Fruit fly (Drosophila melanogaster) whole organism, embryonic: ENCODE results near the gene qm.

Experiments
- Asciz ChIP-seq: fragments of 200-800 bp; sonication (Bioruptor generic); optimal IDR thresholded peaks from 2 replicates; lab custom pipeline; 2017; ENCODE audit warnings: missing biosample characterization, mild to moderate bottlenecking, missing genetic modification characterization, missing genetic modification reagents
- CG10147 ChIP-seq: fragments of 200-800 bp; sonication (Bioruptor generic); optimal IDR thresholded peaks from 2 replicates; lab custom pipeline; 2019; ENCODE audit warnings: missing biosample characterization, mild to moderate bottlenecking, missing genetic modification characterization, moderate library complexity
- CG14667 ChIP-seq: fragments of 200-800 bp; sonication (Bioruptor generic); IDR thresholded peaks from 2 replicates; pipeline ENCODE4 v1.3.6; 2022; ENCODE audit warnings: missing biosample characterization, missing genetic modification characterization
- CG17829 ChIP-seq: fragments of 200-800 bp; optimal IDR thresholded peaks from 2 replicates; lab custom pipeline; 2019; ENCODE audit warnings: missing biosample characterization, mild to moderate bottlenecking, missing genetic modification characterization, moderate library complexity
- CG1832 ChIP-seq: fragments of 200-800 bp; sonication (Bioruptor generic); optimal IDR thresholded peaks from 2 replicates; lab custom pipeline; 2017; ENCODE audit warnings: missing biosample characterization, mild to moderate bottlenecking, missing genetic modification characterization, inconsistent platforms
- CG18619 ChIP-seq: fragments of 200-800 bp; sonication (Bioruptor generic); optimal IDR thresholded peaks from 3 replicates; lab custom pipeline; 2017; ENCODE audit warnings: missing biosample characterization, mild to moderate bottlenecking, missing genetic modification characterization
- CG2129 ChIP-seq: fragments of 200-800 bp; sonication (Bioruptor generic); IDR thresholded peaks from 2 replicates; pipeline ENCODE4 v1.3.6; 2022; ENCODE audit warnings: missing biosample characterization, missing genetic modification characterization; ENCODE audit not compliant: partially characterized antibody
- CG30020 ChIP-seq: fragments of 200-800 bp; optimal IDR thresholded peaks from 2 replicates; lab custom pipeline; 2019; ENCODE audit warnings: missing biosample characterization, mild to moderate bottlenecking, missing genetic modification characterization, moderate library complexity
- CG3726 ChIP-seq: fragments of 200-800 bp; sonication (Bioruptor generic); IDR thresholded peaks from 3 replicates; pipeline ENCODE4, ENCODE4 v1.3.6; 2022; ENCODE audit warnings: missing biosample characterization, missing genetic modification characterization
- CG42726 ChIP-seq: fragments of 200-800 bp; sonication (Bioruptor generic); IDR thresholded peaks from 2 replicates; pipeline ENCODE4 v1.3.6; 2022; ENCODE audit warnings: missing biosample characterization, missing genetic modification characterization; ENCODE audit not compliant: partially characterized antibody
- CG4360 ChIP-seq: fragments of 200-800 bp; sonication (Bioruptor generic); IDR thresholded peaks from 2 replicates; pipeline ENCODE4 v1.3.6; 2022; ENCODE audit warnings: missing biosample characterization, missing genetic modification characterization
- CG4854 ChIP-seq: fragments of 200-800 bp; sonication (Bioruptor generic); optimal IDR thresholded peaks from 2 replicates; lab custom pipeline; 2016; ENCODE audit warnings: missing biosample characterization, missing genetic modification characterization, inconsistent platforms
- CG7786 ChIP-seq: fragments of 200-800 bp; sonication (Bioruptor generic); optimal IDR thresholded peaks from 2 replicates; lab custom pipeline; 2016; ENCODE audit warnings: missing biosample characterization, missing genetic modification characterization
- CG7839 ChIP-seq: fragments of 200-800 bp; sonication (Bioruptor generic); optimal IDR thresholded peaks from 3 replicates; lab custom pipeline; 2018; ENCODE audit warnings: missing biosample characterization, mild to moderate bottlenecking, missing genetic modification characterization, moderate library complexity
- CG7928 ChIP-seq: fragments of 200-800 bp; sonication (Bioruptor generic); optimal IDR thresholded peaks from 2 replicates; lab custom pipeline; 2017; ENCODE audit warnings: missing biosample characterization, mild to moderate bottlenecking, missing genetic modification characterization
- Chrac-16 ChIP-seq: fragments of 200-800 bp; sonication (Bioruptor generic); optimal IDR thresholded peaks from 3 replicates; lab custom pipeline; 2016; ENCODE audit warnings: missing biosample characterization, missing genetic modification characterization
- Dll ChIP-seq: fragments of 200-800 bp; sonication (Bioruptor generic); IDR thresholded peaks from 4 replicates; pipeline ENCODE4 v1.3.6; 2022; ENCODE audit warnings: missing biosample characterization, missing genetic modification characterization; ENCODE audit not compliant: partially characterized antibody
- Drgx ChIP-seq: fragments of 200-800 bp; sonication (Bioruptor generic); IDR thresholded peaks from 2 replicates; pipeline ENCODE4 v1.3.6; 2022; ENCODE audit warnings: missing biosample characterization, missing genetic modification characterization
- ERR ChIP-seq: fragments of 200-800 bp; sonication (Bioruptor generic); optimal IDR thresholded peaks from 2 replicates; lab custom pipeline; 2016; ENCODE audit warnings: missing biosample characterization, missing genetic modification characterization
- Fer1 ChIP-seq: fragments of 200-800 bp; sonication (Bioruptor generic); optimal IDR thresholded peaks from 2 replicates; lab custom pipeline; 2017; ENCODE audit warnings: missing biosample characterization, mild to moderate bottlenecking, missing genetic modification characterization
- Gug ChIP-seq: fragments of 200-800 bp; sonication (Bioruptor generic); IDR thresholded peaks from 4 replicates; pipeline ENCODE4 v1.3.6; 2022; ENCODE audit warnings: missing biosample characterization, missing genetic modification characterization
- HLHmδ ChIP-seq: fragments of 200-800 bp; sonication (Bioruptor generic); optimal IDR thresholded peaks from 2 replicates; lab custom pipeline; 2018; ENCODE audit warnings: missing biosample characterization, mild to moderate bottlenecking, missing genetic modification characterization, moderate library complexity
- Hmr ChIP-seq: fragments of 200-800 bp; sonication (Bioruptor generic); optimal IDR thresholded peaks from 3 replicates; lab custom pipeline; 2017; ENCODE audit warnings: mild to moderate bottlenecking, missing biosample characterization, missing genetic modification reagents, missing genetic modification characterization
- Hr39 ChIP-seq: fragments of >200 bp; optimal IDR thresholded peaks from 2 replicates; lab custom pipeline; 2017
- Hsf ChIP-seq: fragments of 200-800 bp; sonication (Bioruptor generic); optimal IDR thresholded peaks from 3 replicates; lab custom pipeline; 2016; ENCODE audit warnings: missing biosample characterization, missing genetic modification characterization
- MBD-R2 ChIP-seq: fragments of 200-800 bp; sonication (Bioruptor generic); IDR thresholded peaks from 2 replicates; pipeline ENCODE4 v1.3.6; 2022; ENCODE audit warnings: missing biosample characterization, missing genetic modification characterization
- Meics ChIP-seq: fragments of 200-800 bp; sonication (Bioruptor generic); optimal IDR thresholded peaks from 2 replicates; lab custom pipeline; 2017; ENCODE audit warnings: missing biosample characterization, mild to moderate bottlenecking, missing genetic modification characterization
- Nf-YC ChIP-seq: fragments of 200-800 bp; optimal IDR thresholded peaks from 3 replicates; lab custom pipeline; 2019; ENCODE audit warnings: missing biosample characterization, mild to moderate bottlenecking, missing genetic modification characterization, moderate library complexity
- Sry-β ChIP-seq: fragments of 200-800 bp; sonication (Bioruptor generic); optimal IDR thresholded peaks from 2 replicates; lab custom pipeline; 2018; ENCODE audit warnings: missing biosample characterization, mild to moderate bottlenecking, missing genetic modification characterization, moderate library complexity
- Taf1 ChIP-seq: fragments of 200-800 bp; sonication (Bioruptor generic); IDR thresholded peaks from 2 replicates; pipeline ENCODE4 v1.3.6; 2022; ENCODE audit warnings: missing biosample characterization, missing genetic modification characterization
- ac ChIP-seq: fragments of 200-800 bp; sonication (Bioruptor generic); optimal IDR thresholded peaks from 3 replicates; lab custom pipeline; 2017; ENCODE audit warnings: missing biosample characterization, mild to moderate bottlenecking, missing genetic modification characterization
- chinmo ChIP-seq: fragments of 200-800 bp; sonication (Bioruptor generic); IDR thresholded peaks from 4 replicates; pipeline ENCODE4 v1.3.6; 2022; ENCODE audit warnings: missing biosample characterization, missing genetic modification characterization; ENCODE audit not compliant: partially characterized antibody
- croc ChIP-seq: fragments of 200-800 bp; sonication (Bioruptor generic); conservative IDR thresholded peaks from 3 replicates; pipeline ENCODE4 v1.3.6; 2022; ENCODE audit warnings: missing biosample characterization, missing genetic modification characterization
- dmrt11E ChIP-seq: fragments of 200-800 bp; sonication (Bioruptor generic); optimal IDR thresholded peaks from 3 replicates; lab custom pipeline; 2018; ENCODE audit warnings: missing biosample characterization, mild to moderate bottlenecking, missing genetic modification characterization, moderate library complexity
- dysf ChIP-seq: fragments of 200-800 bp; sonication (Bioruptor generic); IDR thresholded peaks from 3 replicates; pipeline ENCODE4 v1.3.6; 2022; ENCODE audit warnings: missing biosample characterization, missing genetic modification characterization
- fd64A ChIP-seq: fragments of 200-800 bp; sonication (Bioruptor generic); optimal IDR thresholded peaks from 3 replicates; lab custom pipeline; 2018; ENCODE audit warnings: missing biosample characterization, mild to moderate bottlenecking, missing genetic modification characterization
- ftz-f1 ChIP-seq: fragments of 200-800 bp; sonication (Bioruptor generic); optimal IDR thresholded peaks from 2 replicates; lab custom pipeline; 2016; ENCODE audit warnings: missing biosample characterization, missing genetic modification characterization
- grau ChIP-seq: fragments of 200-800 bp; optimal IDR thresholded peaks from 3 replicates; lab custom pipeline; 2019; ENCODE audit warnings: missing biosample characterization, mild to moderate bottlenecking, missing genetic modification characterization, moderate library complexity
- gsb ChIP-seq: fragments of 200-800 bp; sonication (Bioruptor generic); IDR thresholded peaks from 2 replicates; pipeline ENCODE4 v1.3.6; 2022; ENCODE audit warnings: missing biosample characterization, missing genetic modification characterization
- jumu ChIP-seq: fragments of 200-800 bp; sonication (Bioruptor generic); optimal IDR thresholded peaks from 3 replicates; lab custom pipeline; 2016; ENCODE audit warnings: missing biosample characterization, missing genetic modification characterization
- kni ChIP-seq: fragments of 200-800 bp; sonication (Bioruptor generic); optimal IDR thresholded peaks from 3 replicates; lab custom pipeline; 2017; ENCODE audit warnings: mild to moderate bottlenecking, missing biosample characterization, missing genetic modification reagents, missing genetic modification characterization
- lov ChIP-seq, 2 experiments: fragments of 200-800 bp in 1 of 2; fragments of >200 bp in 1 of 2; sonication (Bioruptor generic) in 1 of 2; IDR thresholded peaks in 1 of 2; optimal IDR thresholded peaks in 1 of 2; 2 replicates in 1 of 2; 3 replicates in 1 of 2; pipeline versions ENCODE4 v1.3.6 to Lab custom; 2017 to 2022; ENCODE audit warnings: missing biosample characterization in 1 of 2, missing genetic modification characterization in 1 of 2
- pfk ChIP-seq: fragments of 200-800 bp; sonication (Bioruptor generic); optimal IDR thresholded peaks from 2 replicates; lab custom pipeline; 2018; ENCODE audit warnings: missing biosample characterization, mild to moderate bottlenecking, missing genetic modification characterization, moderate library complexity
- pum ChIP-seq: fragments of 200-800 bp; sonication (Bioruptor generic); optimal IDR thresholded peaks from 2 replicates; lab custom pipeline; 2016; ENCODE audit warnings: missing biosample characterization, missing genetic modification characterization
- schlank ChIP-seq: fragments of 200-800 bp; sonication (Bioruptor generic); optimal IDR thresholded peaks from 2 replicates; lab custom pipeline; 2018; ENCODE audit warnings: missing biosample characterization, mild to moderate bottlenecking, missing genetic modification characterization
- slp2 ChIP-seq: fragments of 200-800 bp; sonication (Bioruptor generic); optimal IDR thresholded peaks from 2 replicates; lab custom pipeline; 2016; ENCODE audit warnings: missing biosample characterization, missing genetic modification characterization
- stc ChIP-seq: fragments of 200-800 bp; sonication (Bioruptor generic); IDR thresholded peaks from 2 replicates; pipeline ENCODE4 v1.3.6; 2022; ENCODE audit warnings: missing biosample characterization, missing genetic modification characterization
- wek ChIP-seq: fragments of 200-800 bp; sonication (Bioruptor generic); optimal IDR thresholded peaks from 3 replicates; lab custom pipeline; 2018; ENCODE audit warnings: missing biosample characterization, mild to moderate bottlenecking, missing genetic modification characterization, moderate library complexity
- zfh2 ChIP-seq: fragments of 200-800 bp; sonication (Bioruptor generic); optimal IDR thresholded peaks from 2 replicates; lab custom pipeline; 2016; ENCODE audit warnings: missing biosample characterization, missing genetic modification characterization

qm gene

DNA sequence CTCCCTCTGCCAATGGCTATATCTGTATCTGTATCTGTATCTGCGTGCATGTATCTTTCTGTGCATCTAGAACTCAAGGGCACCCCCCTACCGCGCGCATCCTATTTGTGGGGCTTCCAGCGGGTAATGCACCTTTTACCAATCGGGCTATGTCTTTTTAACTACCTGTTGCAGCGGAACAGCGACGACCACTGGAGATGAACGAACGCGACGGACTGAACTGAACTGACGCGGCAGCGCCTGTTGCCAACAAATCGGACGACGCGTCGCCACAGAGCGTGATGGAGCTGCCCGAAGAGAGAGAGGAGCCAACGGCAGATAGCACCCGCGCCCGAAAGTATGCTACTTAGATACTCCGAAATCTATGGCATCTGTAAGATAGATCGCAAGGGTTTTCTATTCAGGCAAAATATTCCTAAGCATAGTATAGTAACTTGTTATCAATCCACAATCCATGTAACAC, 3.1 kb upstream of the qm start, which contains the start of gene Cln7 (continued):
- no peak for TF ChIP-seq Sry-β
- peak; percentile 8 for TF ChIP-seq ac (GFP tag; lab: Kevin White, UChicago)
- no peak for TF ChIP-seq CG3726 (GFP tag; lab: Robert Waterston, UW)
- no peak for TF ChIP-seq pum (GFP tag; lab: Kevin White, UChicago)
- TF ChIP-seq zfh2 (GFP tag; lab: Kevin White, UChicago) = no peak
- peak; percentile 35; the same call in 1 of the 2 replicates for TF ChIP-seq gsb
- no peak; the same call in 2 of the 3 replicates for TF ChIP-seq dysf (GFP tag; lab: Robert Waterston, UW)
- TF ChIP-seq Fer1 (GFP tag; lab: Kevin White, UChicago) = peak; percentile 72
- peak; percentile 61 for TF ChIP-seq ftz-f1 (GFP tag; lab: Kevin White, UChicago)
- TF ChIP-seq Nf-YC = peak; percentile 70
- no peak for TF ChIP-seq Chrac-16
- TF ChIP-seq fd64A = peak; percentile 29
- TF ChIP-seq Dll (GFP tag; lab: Robert Waterston, UW) = 0 out of 4 replicates have a peak, but pooled peaks have one; percentile 24
- TF ChIP-seq CG4854 = no peak
- no peak for TF ChIP-seq CG7928 (GFP tag; lab: Kevin White, UChicago)
- TF ChIP-seq CG1832 (GFP tag; lab: Kevin White, UChicago) = peak; percentile 22
- TF ChIP-seq CG7786 (GFP tag; lab: Kevin White, UChicago) = peak; percentile 8
- TF ChIP-seq lov (optimal IDR thresholded peaks at IDR 0.05; lab: Kevin White, UChicago) = no peak
- TF ChIP-seq lov (GFP tag; IDR thresholded peaks at IDR 0.05; lab: Robert Waterston, UW) = peak; percentile 53; the same call in 1 of the 3 replicates
- TF ChIP-seq CG10147 (GFP tag; lab: Kevin White, UChicago) = peak; percentile 42
- TF ChIP-seq Asciz (GFP tag; lab: Kevin White, UChicago) = no peak
- no peak for TF ChIP-seq CG18619
- TF ChIP-seq CG17829 (tag; lab: Kevin White, UChicago) = peak; percentile 43
- peak; percentile 80 for TF ChIP-seq HLHmδ (GFP tag; lab: Kevin White, UChicago)
- peak; percentile 25 for TF ChIP-seq CG7839 (tag; lab: Kevin White, UChicago)
- no peak for TF ChIP-seq Hr39 (lab: Kevin White, UChicago)
- peak; percentile 22 for TF ChIP-seq ERR (GFP tag; lab: Kevin White, UChicago)
- TF ChIP-seq stc = peak; percentile 57; the same call in 1 of the 2 replicates
- TF ChIP-seq grau (tag; lab: Kevin White, UChicago) = peak; percentile 36
- peak; percentile 89 for TF ChIP-seq kni
- no peak for TF ChIP-seq CG2129
- no peak for TF ChIP-seq Gug (GFP tag; lab: Robert Waterston, UW)
- no peak for TF ChIP-seq MBD-R2 (GFP tag; lab: Robert Waterston, UW)
- peak; percentile 15 for TF ChIP-seq schlank
- TF ChIP-seq Hsf (GFP tag; lab: Kevin White, UChicago) = no peak
- TF ChIP-seq dmrt11E (tag; lab: Kevin White, UChicago) = no peak
- TF ChIP-seq wek = peak; percentile 48
- TF ChIP-seq Hmr (GFP tag; lab: Kevin White, UChicago) = peak; percentile 57
- 0 out of 2 replicates have a peak, but pooled peaks have one; percentile 9 for TF ChIP-seq CG4360
- peak; percentile 42; the same call in 1 of the 2 replicates for TF ChIP-seq Drgx (GFP tag; lab: Robert Waterston, UW)
- TF ChIP-seq pfk (GFP tag; lab: Kevin White, UChicago) = peak; percentile 8
- TF ChIP-seq CG14667 (GFP tag; lab: Robert Waterston, UW) = no peak
- no peak for TF ChIP-seq croc (GFP tag; lab: Robert Waterston, UW)
- no peak for TF ChIP-seq CG30020 (tag; lab: Kevin White, UChicago)
- peak; percentile 14 for TF ChIP-seq jumu (GFP tag; lab: Kevin White, UChicago)
- TF ChIP-seq Meics (GFP tag; lab: Kevin White, UChicago) = peak; percentile 10
- TF ChIP-seq chinmo = peak; percentile 87; the same call in 2 of the 4 replicates
- no peak for TF ChIP-seq Taf1 (GFP tag; lab: Robert Waterston, UW)
- no peak for TF ChIP-seq slp2 (GFP tag; lab: Kevin White, UChicago)
- peak; percentile 38; the same call in 1 of the 2 replicates for TF ChIP-seq CG42726 (GFP tag; lab: Robert Waterston, UW)
